ENCODE assay signal across 3 worm cellular contexts in the genomic region with DNA sequence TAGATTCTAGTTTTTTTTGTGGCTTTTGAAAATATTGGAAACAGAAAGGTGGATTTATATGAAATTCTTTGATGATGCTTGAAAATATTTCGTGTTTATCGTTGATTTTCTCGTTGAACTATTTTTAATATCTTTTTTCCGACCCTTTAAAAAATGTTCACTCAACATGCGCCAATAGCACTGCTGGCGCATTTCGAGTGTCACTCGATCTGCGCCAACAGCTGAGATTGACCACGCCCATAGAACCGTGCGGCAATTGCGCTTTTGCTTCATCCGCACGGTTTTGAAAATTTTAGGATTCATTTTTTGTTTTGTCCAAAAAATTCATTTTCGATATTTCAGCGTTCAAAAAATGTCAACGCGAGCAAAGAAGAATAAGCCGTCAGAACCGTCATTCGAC.
A peak's percentile ranks its signal among the peaks of the same experiment; 100 is the strongest.
TF ChIP-seq lines count a peak whose summit lies in the region.

Gene tebp-2 (plus strand): TSS at position 343 of the 400 bp plus-strand sequence.

TF ChIP-seq in whole organism, L3 larva, 47 proteins besides CTCF, POLR2A, EP300 and RAD21:
- TF ChIP-seq lsy-12 (tag; optimal IDR thresholded peaks at IDR 0.05; lab: Kevin White, UChicago) (no peak), ama-1 (optimal IDR thresholded peaks at IDR 0.05; lab: Kevin White, UChicago) (peak; percentile 69), fkh-2 (tag; optimal IDR thresholded peaks at IDR 0.05; lab: Kevin White, UChicago) (no peak), fos-1 (tag; optimal IDR thresholded peaks at IDR 0.05; lab: Kevin White, UChicago) (no peak), elt-2 (tag; optimal IDR thresholded peaks at IDR 0.05; lab: Kevin White, UChicago) (peak; percentile 22), snpc-4 (tag; optimal IDR thresholded peaks at IDR 0.05; lab: Kevin White, UChicago) (peak; percentile 6)

TF ChIP-seq in whole organism, L4 larva, 104 proteins besides CTCF, POLR2A, EP300 and RAD21:
- TF ChIP-seq dmd-6 (GFP tag; IDR thresholded peaks at IDR 0.05; lab: Robert Waterston, UW) = no peak
- no peak for TF ChIP-seq nhr-11 (tag; optimal IDR thresholded peaks at IDR 0.05; lab: Kevin White, UChicago)
- TF ChIP-seq aha-1 (tag; lab: Kevin White, UChicago) = peak; percentile 5
- TF ChIP-seq vab-7 (GFP tag; IDR thresholded peaks at IDR 0.05; lab: Robert Waterston, UW) = no peak
- TF ChIP-seq Y48G9A.11 (GFP tag; IDR thresholded peaks at IDR 0.05; lab: Robert Waterston, UW) = peak; percentile 78
- 0 out of 2 replicates have a peak, but pooled peaks have one; percentile 8 for TF ChIP-seq php-3 (GFP tag; IDR thresholded peaks at IDR 0.05; lab: Robert Waterston, UW)
- TF ChIP-seq hlh-30 (tag; optimal IDR thresholded peaks at IDR 0.05; lab: Kevin White, UChicago; ENCODE audit: insufficient read depth) = no peak
- TF ChIP-seq snpc-1.2 (GFP tag; IDR thresholded peaks at IDR 0.05; lab: Robert Waterston, UW) = peak; percentile 96
- no peak for TF ChIP-seq ces-1 (GFP tag; optimal IDR thresholded peaks at IDR 0.05; lab: Kevin White, UChicago)
- peak; percentile 51 for TF ChIP-seq mes-2 (tag; optimal IDR thresholded peaks at IDR 0.05; lab: Kevin White, UChicago; ENCODE audit: poor library complexity, severe bottlenecking)
- no peak for TF ChIP-seq D1046.2 (GFP tag; IDR thresholded peaks at IDR 0.05; lab: Robert Waterston, UW)
- TF ChIP-seq unc-130 (GFP tag; optimal IDR thresholded peaks at IDR 0.05; lab: Kevin White, UChicago) = peak; percentile 56
- no peak for TF ChIP-seq nhr-10 (tag; optimal IDR thresholded peaks at IDR 0.05; lab: Kevin White, UChicago)
- TF ChIP-seq F49E8.2 (tag; optimal IDR thresholded peaks at IDR 0.05; lab: Kevin White, UChicago; ENCODE audit: borderline replicate concordance) = peak; percentile 90
- no peak for TF ChIP-seq daf-16 (GFP tag; optimal IDR thresholded peaks at IDR 0.05; lab: Kevin White, UChicago)
- TF ChIP-seq daf-16 (tag; optimal IDR thresholded peaks at IDR 0.05; lab: Kevin White, UChicago) = peak; percentile 7
- TF ChIP-seq lin-39 (tag; optimal IDR thresholded peaks at IDR 0.05; lab: Kevin White, UChicago) = no peak
- TF ChIP-seq lin-38 (GFP tag; IDR thresholded peaks at IDR 0.05; lab: Robert Waterston, UW) = peak; percentile 66
- TF ChIP-seq mep-1 (tag; optimal IDR thresholded peaks at IDR 0.05; lab: Kevin White, UChicago) = peak; percentile 39

TF ChIP-seq in whole organism, young adult, 124 proteins besides CTCF, POLR2A, EP300 and RAD21 (continues in another document):
- no peak for TF ChIP-seq lir-1 (GFP tag; conservative IDR thresholded peaks at IDR 0.05; lab: Robert Waterston, UW)
- TF ChIP-seq madf-8 (GFP tag; conservative IDR thresholded peaks at IDR 0.05; lab: Robert Waterston, UW) = peak; percentile 40; the same call in 1 of the 2 replicates
- TF ChIP-seq him-1 (tag; optimal IDR thresholded peaks at IDR 0.05; lab: Kevin White, UChicago) = peak; percentile 58
- peak; percentile 73 for TF ChIP-seq hsf-1 (GFP tag; IDR thresholded peaks at IDR 0.05; lab: Robert Waterston, UW)
- peak; percentile 80 for TF ChIP-seq dox-1 (GFP tag; IDR thresholded peaks at IDR 0.05; lab: Robert Waterston, UW)
- peak; percentile 43 for TF ChIP-seq fkh-3 (tag; optimal IDR thresholded peaks at IDR 0.05; lab: Kevin White, UChicago)
- TF ChIP-seq F33H1.4 (GFP tag; IDR thresholded peaks at IDR 0.05; lab: Robert Waterston, UW) = peak; percentile 64
- peak; percentile 83 for TF ChIP-seq F57C9.4 (tag; optimal IDR thresholded peaks at IDR 0.05; lab: Kevin White, UChicago)
- 0 out of 2 replicates have a peak, but pooled peaks have one; percentile 12 for TF ChIP-seq hmg-1.2 (GFP tag; IDR thresholded peaks at IDR 0.05; lab: Robert Waterston, UW)
- peak; percentile 39; the same call in 1 of the 2 replicates for TF ChIP-seq ceh-91 (GFP tag; IDR thresholded peaks at IDR 0.05; lab: Robert Waterston, UW)
- peak; percentile 69 for TF ChIP-seq snpc-4 (GFP tag; optimal IDR thresholded peaks at IDR 0.05; lab: Kevin White, UChicago)
- peak; percentile 65 to 93 (median 88) for TF ChIP-seq snpc-4 (tag; optimal IDR thresholded peaks at IDR 0.05; lab: Kevin White, UChicago)
- no peak for TF ChIP-seq mel-28 (tag; optimal IDR thresholded peaks at IDR 0.05; lab: Kevin White, UChicago; ENCODE audit: borderline replicate concordance)
- peak; percentile 88 for TF ChIP-seq hrde-1 (tag; optimal IDR thresholded peaks at IDR 0.05; lab: Kevin White, UChicago; ENCODE audit: borderline replicate concordance)
- TF ChIP-seq T26A5.8 (tag; optimal IDR thresholded peaks at IDR 0.05; lab: Kevin White, UChicago) = no peak
- TF ChIP-seq madf-6 (GFP tag; IDR thresholded peaks at IDR 0.05; lab: Robert Waterston, UW) = peak; percentile 77
- TF ChIP-seq K11D2.4 (GFP tag; IDR thresholded peaks at IDR 0.05; lab: Robert Waterston, UW) = no peak
- TF ChIP-seq F22D6.2 (tag; optimal IDR thresholded peaks at IDR 0.05; lab: Kevin White, UChicago) = no peak
- TF ChIP-seq mcd-1 (GFP tag; IDR thresholded peaks at IDR 0.05; lab: Robert Waterston, UW) = peak; percentile 62
- peak; percentile 82 for TF ChIP-seq B0336.3 (GFP tag; IDR thresholded peaks at IDR 0.05; lab: Robert Waterston, UW)
- no peak for TF ChIP-seq madf-10 (tag; optimal IDR thresholded peaks at IDR 0.05; lab: Kevin White, UChicago)
- no peak for TF ChIP-seq ets-4 (GFP tag; optimal IDR thresholded peaks at IDR 0.05; lab: Kevin White, UChicago)
- TF ChIP-seq rcor-1 (GFP tag; IDR thresholded peaks at IDR 0.05; lab: Robert Waterston, UW) = no peak; the same call in 1 of the 2 replicates
- no peak for TF ChIP-seq ztf-6 (GFP tag; IDR thresholded peaks at IDR 0.05; lab: Robert Waterston, UW)
- no peak for TF ChIP-seq cebp-1 (GFP tag; IDR thresholded peaks at IDR 0.05; lab: Robert Waterston, UW)
- peak; percentile 41 for TF ChIP-seq cebp-1 (tag; optimal IDR thresholded peaks at IDR 0.05; lab: Kevin White, UChicago)
- TF ChIP-seq attf-6 (GFP tag; IDR thresholded peaks at IDR 0.05; lab: Robert Waterston, UW) = peak; percentile 85
- peak; percentile 67 for TF ChIP-seq lsl-1 (GFP tag; optimal IDR thresholded peaks at IDR 0.05; lab: Kevin White, UChicago)
- TF ChIP-seq zfh-2 (GFP tag; conservative IDR thresholded peaks at IDR 0.05; lab: Robert Waterston, UW) = no peak
- peak; percentile 86 for TF ChIP-seq ekl-4 (GFP tag; IDR thresholded peaks at IDR 0.05; lab: Robert Waterston, UW)
- peak; percentile 51; the same call in 1 of the 2 replicates for TF ChIP-seq ceh-100 (GFP tag; IDR thresholded peaks at IDR 0.05; lab: Robert Waterston, UW)
- TF ChIP-seq C17E4.6 (GFP tag; IDR thresholded peaks at IDR 0.05; lab: Robert Waterston, UW) = 0 out of 2 replicates have a peak, but pooled peaks have one; percentile 35
- TF ChIP-seq pbrm-1 (GFP tag; IDR thresholded peaks at IDR 0.05; lab: Robert Waterston, UW) = no peak
- peak; percentile 60 for TF ChIP-seq repo-1 (tag; optimal IDR thresholded peaks at IDR 0.05; lab: Kevin White, UChicago)
- peak; percentile 95 for TF ChIP-seq ztf-18 (tag; optimal IDR thresholded peaks at IDR 0.05; lab: Kevin White, UChicago)
- TF ChIP-seq lin-26 (GFP tag; IDR thresholded peaks at IDR 0.05; lab: Robert Waterston, UW) = 0 out of 2 replicates have a peak, but pooled peaks have one; percentile 26
- no peak for TF ChIP-seq T07F8.4 (tag; optimal IDR thresholded peaks at IDR 0.05; lab: Kevin White, UChicago)
- peak in 1 of 2 experiments; percentile 43 for TF ChIP-seq rec-8 (tag; optimal IDR thresholded peaks at IDR 0.05; lab: Kevin White, UChicago)
- TF ChIP-seq ceh-79 (tag; optimal IDR thresholded peaks at IDR 0.05; lab: Kevin White, UChicago) = peak; percentile 31
- TF ChIP-seq attf-3 (GFP tag; conservative IDR thresholded peaks at IDR 0.05; lab: Robert Waterston, UW) = 0 out of 2 replicates have a peak, but pooled peaks have one; percentile 41
- peak; percentile 65 for TF ChIP-seq tbp1 (GFP tag; optimal IDR thresholded peaks at IDR 0.05; lab: Kevin White, UChicago)
- TF ChIP-seq efl-1 (GFP tag; optimal IDR thresholded peaks at IDR 0.05; lab: Kevin White, UChicago) = peak; percentile 43
- peak; percentile 55 for TF ChIP-seq xnd-1 (tag; optimal IDR thresholded peaks at IDR 0.05; lab: Kevin White, UChicago)
- peak; percentile 57 for TF ChIP-seq F52B5.7 (tag; optimal IDR thresholded peaks at IDR 0.05; lab: Kevin White, UChicago)
- no peak for TF ChIP-seq chd-7 (tag; optimal IDR thresholded peaks at IDR 0.05; lab: Kevin White, UChicago)
- no peak for TF ChIP-seq let-607 (tag; optimal IDR thresholded peaks at IDR 0.05; lab: Kevin White, UChicago)
- TF ChIP-seq F49E8.2 (tag; optimal IDR thresholded peaks at IDR 0.05; lab: Kevin White, UChicago; ENCODE audit: insufficient read depth) = peak; percentile 79
- TF ChIP-seq unc-130 (GFP tag; optimal IDR thresholded peaks at IDR 0.05; lab: Kevin White, UChicago) = peak; percentile 30
- TF ChIP-seq D2030.7 (GFP tag; IDR thresholded peaks at IDR 0.05; lab: Robert Waterston, UW) = peak; percentile 78
- 0 out of 2 replicates have a peak, but pooled peaks have one; percentile 39 for TF ChIP-seq Y79H2A.3 (GFP tag; conservative IDR thresholded peaks at IDR 0.05; lab: Robert Waterston, UW)
- TF ChIP-seq lin-54 (GFP tag; optimal IDR thresholded peaks at IDR 0.05; lab: Kevin White, UChicago) = peak; percentile 53
- TF ChIP-seq ccch-3 (GFP tag; optimal IDR thresholded peaks at IDR 0.05; lab: Kevin White, UChicago) = no peak
- peak; percentile 72 for TF ChIP-seq athp-1 (tag; optimal IDR thresholded peaks at IDR 0.05; lab: Kevin White, UChicago)
- TF ChIP-seq ztf-25 (GFP tag; IDR thresholded peaks at IDR 0.05; lab: Robert Waterston, UW) = no peak
- TF ChIP-seq Y53G8AR.9 (GFP tag; conservative IDR thresholded peaks at IDR 0.05; lab: Robert Waterston, UW) = peak; percentile 39; the same call in 1 of the 2 replicates
- TF ChIP-seq tlf-1 (GFP tag; optimal IDR thresholded peaks at IDR 0.05; lab: Kevin White, UChicago) = peak; percentile 68
- peak; percentile 42 for TF ChIP-seq snpc-1.1 (tag; optimal IDR thresholded peaks at IDR 0.05; lab: Kevin White, UChicago; ENCODE audit: insufficient read depth)
- TF ChIP-seq snpc-1.3 (tag; optimal IDR thresholded peaks at IDR 0.05; lab: Kevin White, UChicago; ENCODE audit: insufficient read depth) = peak; percentile 91
- TF ChIP-seq dpff-1 (tag; optimal IDR thresholded peaks at IDR 0.05; lab: Kevin White, UChicago) = peak; percentile 59
- no peak for TF ChIP-seq pha-4 (tag; optimal IDR thresholded peaks at IDR 0.05; lab: Kevin White, UChicago)
- 0 out of 2 replicates have a peak, but pooled peaks have one; percentile 38 for TF ChIP-seq nfyb-1 (GFP tag; IDR thresholded peaks at IDR 0.05; lab: Robert Waterston, UW)
